Worm (Caenorhabditis elegans) whole organism, L1 larva: Measurements from ENCODE around the gene F35A5.1.

Experiments
- C16A3.4 ChIP-seq: fragments of 150-350 bp; optimal IDR thresholded peaks from 2 replicates; lab custom pipeline; 2014; ENCODE audit warnings: missing biosample characterization, missing genetic modification characterization
- C34B4.2 ChIP-seq: sonication (generic microtip); optimal IDR thresholded peaks from 2 replicates; lab custom pipeline; 2017; ENCODE audit warnings: mild to moderate bottlenecking, missing genetic modification characterization, missing compliant biosample characterization
- F16B12.6 ChIP-seq: fragments of 150-350 bp; optimal IDR thresholded peaks from 2 replicates; lab custom pipeline; 2014; ENCODE audit warnings: missing biosample characterization, missing genetic modification characterization
- Y116A8C.19 ChIP-seq: sonication (generic microtip); optimal IDR thresholded peaks from 2 replicates; lab custom pipeline; 2016; ENCODE audit warnings: missing compliant biosample characterization, missing genetic modification characterization, borderline replicate concordance
- aha-1 ChIP-seq: fragments of 150-350 bp; optimal IDR thresholded peaks from 2 replicates; lab custom pipeline; 2014; ENCODE audit warnings: missing biosample characterization, missing genetic modification characterization
- aly-2 ChIP-seq: fragments of 150-350 bp; optimal IDR thresholded peaks from 2 replicates; lab custom pipeline; 2014; ENCODE audit warnings: missing biosample characterization, missing genetic modification characterization
- ceh-63 ChIP-seq: fragments of 200-800 bp; sonication (Bioruptor generic); optimal IDR thresholded peaks from 2 replicates; lab custom pipeline; 2018; ENCODE audit warnings: mild to moderate bottlenecking, missing genetic modification characterization, missing compliant biosample characterization
- ceh-8 ChIP-seq: fragments of 200-800 bp; sonication (Bioruptor generic); optimal IDR thresholded peaks from 2 replicates; lab custom pipeline; 2018; ENCODE audit warnings: mild to moderate bottlenecking, missing genetic modification characterization, moderate library complexity, missing compliant biosample characterization
- ceh-82 ChIP-seq, 3 experiments: fragments of 150-350 bp in 1 of 3; sonication (generic microtip) in 2 of 3; optimal IDR thresholded peaks; 2 replicates each; lab custom pipeline; 2014 to 2017; ENCODE audit warnings: missing biosample characterization in 3 of 3, missing genetic modification characterization in 3 of 3
- ceh-88 ChIP-seq: fragments of 200-800 bp; sonication (Bioruptor generic); IDR thresholded peaks from 2 replicates; pipeline ENCODE4 v1.3.6; 2022; ENCODE audit warnings: missing genetic modification characterization, missing compliant biosample characterization
- ceh-90 ChIP-seq: sonication (generic microtip); optimal IDR thresholded peaks from 2 replicates; lab custom pipeline; 2016; ENCODE audit warnings: missing genetic modification characterization, missing compliant biosample characterization
- ces-1 ChIP-seq: fragments of 150-350 bp; optimal IDR thresholded peaks from 2 replicates; lab custom pipeline; 2014; ENCODE audit warnings: missing biosample characterization, missing genetic modification reagents, missing genetic modification characterization
- dpl-1 ChIP-seq, 3 experiments: fragments of 150-350 bp in 2 of 3; sonication (generic microtip) in 1 of 3; optimal IDR thresholded peaks; 2 replicates each; lab custom pipeline; 2014 to 2017; ENCODE audit warnings: missing biosample characterization in 3 of 3, missing genetic modification characterization in 3 of 3, missing genetic modification reagents in 3 of 3
- dsc-1 ChIP-seq: sonication (generic microtip); optimal IDR thresholded peaks from 2 replicates; lab custom pipeline; 2016; ENCODE audit warnings: mild to moderate bottlenecking, missing genetic modification characterization, missing compliant biosample characterization
- egl-13 ChIP-seq: sonication (generic microtip); optimal IDR thresholded peaks from 2 replicates; lab custom pipeline; 2016; ENCODE audit warnings: missing genotype, missing genetic modification reagents, missing genetic modification characterization, missing compliant biosample characterization
- egl-27 ChIP-seq, 2 experiments: fragments of 150-350 bp in 1 of 2; sonication (generic microtip); optimal IDR thresholded peaks; 3 replicates each; lab custom pipeline; 2017 to 2018; ENCODE audit warnings: missing biosample characterization in 2 of 2, missing genetic modification characterization in 2 of 2, missing genetic modification reagents in 2 of 2
- elt-2 ChIP-seq: sonication (generic microtip); optimal IDR thresholded peaks from 2 replicates; lab custom pipeline; 2016; ENCODE audit warnings: missing genetic modification characterization, mild to moderate bottlenecking, inconsistent platforms, missing compliant biosample characterization, missing genetic modification reagents
- ets-5 ChIP-seq: fragments of 200-800 bp; sonication (Bioruptor generic); IDR thresholded peaks from 2 replicates; pipeline ENCODE4 v1.3.6; 2022; ENCODE audit warnings: missing genetic modification characterization, missing compliant biosample characterization
- fkh-10 ChIP-seq: sonication (generic microtip); optimal IDR thresholded peaks from 2 replicates; lab custom pipeline; 2017; ENCODE audit warnings: missing biosample characterization, missing genetic modification reagents, missing genetic modification characterization
- fkh-4 ChIP-seq: sonication (generic microtip); optimal IDR thresholded peaks from 2 replicates; lab custom pipeline; 2016; ENCODE audit warnings: missing compliant biosample characterization, missing genetic modification characterization, borderline replicate concordance
- fkh-8 ChIP-seq: sonication (generic microtip); optimal IDR thresholded peaks from 2 replicates; lab custom pipeline; 2016; ENCODE audit warnings: mild to moderate bottlenecking, missing genetic modification characterization, missing compliant biosample characterization
- fos-1 ChIP-seq: fragments of 150-350 bp; optimal IDR thresholded peaks from 2 replicates; lab custom pipeline; 2014; ENCODE audit warnings: missing biosample characterization, missing genetic modification characterization
- isw-1 ChIP-seq: fragments of 200-800 bp; sonication (Bioruptor generic); IDR thresholded peaks from 2 replicates; pipeline ENCODE4 v1.3.6; 2022; ENCODE audit warnings: missing genetic modification characterization, missing compliant biosample characterization
- jun-1 ChIP-seq: fragments of 150-350 bp; optimal IDR thresholded peaks from 2 replicates; lab custom pipeline; 2014; ENCODE audit warnings: missing biosample characterization, missing genetic modification reagents, missing genetic modification characterization
- lin-14 ChIP-seq: fragments of 200-800 bp; sonication (Bioruptor generic); optimal IDR thresholded peaks from 2 replicates; lab custom pipeline; 2018; ENCODE audit warnings: mild to moderate bottlenecking, missing genetic modification characterization, moderate library complexity, missing compliant biosample characterization
- lin-15B ChIP-seq: fragments of 150-350 bp; sonication (generic microtip); optimal IDR thresholded peaks from 3 replicates; lab custom pipeline; 2014; ENCODE audit warnings: missing biosample characterization, missing genetic modification characterization
- lin-39 ChIP-seq: fragments of 150-350 bp; optimal IDR thresholded peaks from 2 replicates; lab custom pipeline; 2014; ENCODE audit warnings: missing biosample characterization, missing genetic modification reagents, missing genetic modification characterization
- mab-9 ChIP-seq: fragments of 200-800 bp; sonication (Bioruptor generic); IDR thresholded peaks from 2 replicates; pipeline ENCODE4 v1.3.6; 2022; ENCODE audit warnings: missing genetic modification reagents, missing genetic modification characterization, missing compliant biosample characterization
- mdl-1 ChIP-seq, 2 experiments: fragments of 150-350 bp; optimal IDR thresholded peaks; 2 replicates each; lab custom pipeline; 2014 to 2017; ENCODE audit warnings: missing biosample characterization in 2 of 2, missing genetic modification characterization in 2 of 2, inconsistent platforms in 1 of 2
- nhr-11 ChIP-seq: fragments of 150-350 bp; optimal IDR thresholded peaks from 2 replicates; lab custom pipeline; 2014; ENCODE audit warnings: missing biosample characterization, missing genetic modification characterization
- nhr-12 ChIP-seq: sonication (generic microtip); optimal IDR thresholded peaks from 2 replicates; lab custom pipeline; 2017; ENCODE audit warnings: missing biosample characterization, missing genetic modification characterization
- nhr-20 ChIP-seq: sonication (generic microtip); optimal IDR thresholded peaks from 2 replicates; lab custom pipeline; 2016; ENCODE audit warnings: mild to moderate bottlenecking, missing genetic modification characterization, missing compliant biosample characterization
- nhr-28 ChIP-seq: fragments of 150-350 bp; optimal IDR thresholded peaks from 2 replicates; lab custom pipeline; 2014; ENCODE audit warnings: missing biosample characterization, missing genetic modification characterization
- nhr-71 ChIP-seq: sonication (generic microtip); optimal IDR thresholded peaks from 2 replicates; lab custom pipeline; 2016; ENCODE audit warnings: mild to moderate bottlenecking, missing genetic modification characterization, moderate library complexity, missing compliant biosample characterization
- nhr-77 ChIP-seq: fragments of 150-350 bp; optimal IDR thresholded peaks from 2 replicates; lab custom pipeline; 2014; ENCODE audit warnings: missing biosample characterization, missing genetic modification characterization
- nhr-84 ChIP-seq: sonication (generic microtip); optimal IDR thresholded peaks from 2 replicates; lab custom pipeline; 2017; ENCODE audit warnings: missing biosample characterization, missing genetic modification characterization
- nhr-90 ChIP-seq: sonication (generic microtip); optimal IDR thresholded peaks from 2 replicates; lab custom pipeline; 2016; ENCODE audit warnings: mild to moderate bottlenecking, missing genetic modification characterization, missing compliant biosample characterization; ENCODE audit not compliant: poor library complexity
- pag-3 ChIP-seq: sonication (generic microtip); optimal IDR thresholded peaks from 2 replicates; lab custom pipeline; 2017; ENCODE audit warnings: missing genetic modification characterization, mild to moderate bottlenecking, missing compliant biosample characterization, antibody characterized with exemption, borderline replicate concordance; ENCODE audit not compliant: insufficient read depth
- pax-3 ChIP-seq: fragments of 200-800 bp; sonication (Bioruptor generic); optimal IDR thresholded peaks from 2 replicates; lab custom pipeline; 2018; ENCODE audit warnings: mild to moderate bottlenecking, missing genetic modification characterization, moderate library complexity, missing compliant biosample characterization
- rnt-1 ChIP-seq: sonication (generic microtip); optimal IDR thresholded peaks from 2 replicates; lab custom pipeline; 2016; ENCODE audit warnings: mild to moderate bottlenecking, missing genetic modification characterization, moderate library complexity, missing compliant biosample characterization
- snpc-4 ChIP-seq: fragments of 150-350 bp; optimal IDR thresholded peaks from 2 replicates; lab custom pipeline; 2014; ENCODE audit warnings: missing biosample characterization, missing genetic modification characterization
- snu-23 ChIP-seq: sonication (generic microtip); optimal IDR thresholded peaks from 2 replicates; lab custom pipeline; 2016; ENCODE audit warnings: missing genetic modification characterization, missing compliant biosample characterization
- sox-4 ChIP-seq: sonication (generic microtip); optimal IDR thresholded peaks from 2 replicates; lab custom pipeline; 2016; ENCODE audit warnings: missing genetic modification characterization, missing compliant biosample characterization
- sptf-1 ChIP-seq: fragments of 150-350 bp; optimal IDR thresholded peaks from 2 replicates; lab custom pipeline; 2014; ENCODE audit warnings: missing biosample characterization, missing genetic modification characterization
- sup-37 ChIP-seq: fragments of 200-800 bp; sonication (Bioruptor generic); optimal IDR thresholded peaks from 2 replicates; lab custom pipeline; 2018; ENCODE audit warnings: mild to moderate bottlenecking, missing genetic modification characterization, missing compliant biosample characterization
- swsn-7 ChIP-seq: sonication (generic microtip); optimal IDR thresholded peaks from 2 replicates; lab custom pipeline; 2016; ENCODE audit warnings: missing genetic modification characterization, missing compliant biosample characterization
- tbx-2 ChIP-seq: sonication (generic microtip); optimal IDR thresholded peaks from 2 replicates; lab custom pipeline; 2016; ENCODE audit warnings: missing genetic modification characterization, missing compliant biosample characterization
- tlp-1 ChIP-seq: fragments of 150-350 bp; optimal IDR thresholded peaks from 2 replicates; lab custom pipeline; 2014; ENCODE audit warnings: missing biosample characterization, missing genetic modification characterization
- unc-30 ChIP-seq: sonication (generic microtip); optimal IDR thresholded peaks from 2 replicates; lab custom pipeline; 2017; ENCODE audit warnings: missing biosample characterization, missing genetic modification characterization
- unc-98 ChIP-seq: fragments of 200-800 bp; sonication (Bioruptor generic); IDR thresholded peaks from 2 replicates; pipeline ENCODE4 v1.3.6; 2022; ENCODE audit warnings: missing genetic modification characterization, missing compliant biosample characterization
- vab-15 ChIP-seq: sonication (generic microtip); optimal IDR thresholded peaks from 2 replicates; lab custom pipeline; 2017; ENCODE audit warnings: missing genotype, mild to moderate bottlenecking, missing genetic modification characterization, missing compliant biosample characterization
- ztf-11 ChIP-seq, 2 experiments: sonication (generic microtip); optimal IDR thresholded peaks; 2 replicates each; lab custom pipeline; 2016 to 2017; ENCODE audit warnings: missing genetic modification characterization in 2 of 2, missing biosample characterization in 1 of 2, missing compliant biosample characterization in 1 of 2
- ztf-4 ChIP-seq: fragments of 150-350 bp; optimal IDR thresholded peaks from 2 replicates; lab custom pipeline; 2014; ENCODE audit warnings: missing biosample characterization, missing genetic modification characterization

The F35A5.1 gene

ce11 chrX:3788483-3788882 is 18.8 kb upstream of the F35A5.1 start (continued):
- peak; percentile 41 for TF ChIP-seq vab-15 (tag; lab: Kevin White, UChicago)
- TF ChIP-seq pag-3 (tag; lab: Kevin White, UChicago) = no peak
- no peak for TF ChIP-seq egl-13 (tag; lab: Kevin White, UChicago)
- TF ChIP-seq F16B12.6 (tag; lab: Kevin White, UChicago) = no peak
- TF ChIP-seq nhr-90 (tag; lab: Kevin White, UChicago) = peak; percentile 90
- TF ChIP-seq pax-3 (tag; lab: Kevin White, UChicago) = no peak
- TF ChIP-seq fkh-8 (tag; lab: Kevin White, UChicago) = no peak
- TF ChIP-seq tbx-2 = peak; percentile 70
- TF ChIP-seq sptf-1 (tag; lab: Kevin White, UChicago) = no peak
- peak in 2 of 3 experiments; percentile 1 to 20 for TF ChIP-seq ceh-82 (tag; optimal IDR thresholded peaks at IDR 0.05; lab: Kevin White, UChicago)
- no peak for TF ChIP-seq C34B4.2 (tag; lab: Kevin White, UChicago)
- TF ChIP-seq rnt-1 (tag; lab: Kevin White, UChicago) = peak; percentile 39
- TF ChIP-seq ceh-8 (GFP tag; lab: Kevin White, UChicago) = no peak
- no peak for TF ChIP-seq sox-4 (tag; lab: Kevin White, UChicago)
- TF ChIP-seq nhr-12 (tag; lab: Kevin White, UChicago) = no peak
- TF ChIP-seq aha-1 (tag; lab: Kevin White, UChicago) = no peak
- TF ChIP-seq sup-37 (GFP tag; lab: Kevin White, UChicago) = no peak
- no peak for TF ChIP-seq lin-39
- no peak for TF ChIP-seq tlp-1 (tag; lab: Kevin White, UChicago)
- TF ChIP-seq lin-15B = no peak
- no peak for TF ChIP-seq ztf-11 (tag; optimal IDR thresholded peaks at IDR 0.05; lab: Kevin White, UChicago)
- peak; percentile 87 for TF ChIP-seq nhr-71 (tag; lab: Kevin White, UChicago)
- TF ChIP-seq ceh-63 (GFP tag; lab: Kevin White, UChicago) = no peak
- no peak for TF ChIP-seq aly-2 (tag; lab: Kevin White, UChicago)
- TF ChIP-seq fos-1 (tag; lab: Kevin White, UChicago) = peak; percentile 76
- no peak for TF ChIP-seq elt-2
- no peak for TF ChIP-seq unc-98
- TF ChIP-seq egl-27 (tag; optimal IDR thresholded peaks at IDR 0.05; lab: Kevin White, UChicago) = no peak
- TF ChIP-seq mdl-1 (tag; optimal IDR thresholded peaks at IDR 0.05; lab: Kevin White, UChicago) = peak in 1 of 2 experiments; percentile 70
- TF ChIP-seq fkh-10 = no peak
- no peak for TF ChIP-seq unc-30
- no peak for TF ChIP-seq nhr-84 (tag; lab: Kevin White, UChicago)
- no peak for TF ChIP-seq jun-1
- TF ChIP-seq ceh-90 = no peak
- no peak for TF ChIP-seq ets-5 (GFP tag; lab: Robert Waterston, UW)
- peak; percentile 88 for TF ChIP-seq snu-23 (GFP tag; lab: Kevin White, UChicago)
- TF ChIP-seq dsc-1 (tag; lab: Kevin White, UChicago) = no peak
- no peak for TF ChIP-seq nhr-11
- peak in 2 of 3 experiments; percentile 2 to 18 for TF ChIP-seq dpl-1 (GFP tag; optimal IDR thresholded peaks at IDR 0.05; lab: Kevin White, UChicago)
- peak; percentile 80 for TF ChIP-seq C16A3.4 (tag; lab: Kevin White, UChicago)
- no peak for TF ChIP-seq isw-1 (GFP tag; lab: Robert Waterston, UW)
- TF ChIP-seq ces-1 (GFP tag; lab: Kevin White, UChicago) = no peak
- no peak for TF ChIP-seq fkh-4 (tag; lab: Kevin White, UChicago)
- TF ChIP-seq nhr-77 (tag; lab: Kevin White, UChicago) = no peak
- TF ChIP-seq Y116A8C.19 (tag; lab: Kevin White, UChicago) = no peak
- TF ChIP-seq swsn-7 = peak; percentile 70
- no peak for TF ChIP-seq mab-9 (GFP tag; lab: Robert Waterston, UW)
- peak; percentile 87 for TF ChIP-seq nhr-20 (tag; lab: Kevin White, UChicago)
- TF ChIP-seq nhr-28 = no peak
- TF ChIP-seq ztf-4 (tag; lab: Kevin White, UChicago) = peak; percentile 16
- TF ChIP-seq snpc-4 (tag; lab: Kevin White, UChicago) = no peak
- TF ChIP-seq lin-14 (GFP tag; lab: Kevin White, UChicago) = peak; percentile 92
- TF ChIP-seq ceh-88 (GFP tag; lab: Robert Waterston, UW) = peak; percentile 44; the same call in 1 of the 2 replicates
